Fruit fly (Drosophila melanogaster) whole organism: Measurements from ENCODE around the gene CG3213.

Source experiments
- EcR ChIP-seq, 2 experiments: fragments of >200 bp; optimal IDR thresholded peaks; 2 replicates each; lab custom pipeline; 2017; ENCODE audit warnings: missing biosample characterization in 2 of 2, missing genetic modification characterization in 2 of 2, missing genetic modification reagents in 2 of 2
- pan ChIP-seq: fragments of >200 bp; optimal IDR thresholded peaks from 2 replicates; lab custom pipeline; 2017

- TF ChIP-seq pan (lab: Kevin White, UChicago) (no peak), EcR (GFP tag; optimal IDR thresholded peaks at IDR 0.05; lab: Kevin White, UChicago) (no peak)
These were observed 43.5 kb downstream of the CG3213 start for dm6 chr2L:3475948-3476347.
